Fruit fly (Drosophila melanogaster): ENCODE results near the gene yem.
A peak's percentile ranks its signal among the peaks of the same experiment; 100 is the strongest.

Gene yem

DNA sequence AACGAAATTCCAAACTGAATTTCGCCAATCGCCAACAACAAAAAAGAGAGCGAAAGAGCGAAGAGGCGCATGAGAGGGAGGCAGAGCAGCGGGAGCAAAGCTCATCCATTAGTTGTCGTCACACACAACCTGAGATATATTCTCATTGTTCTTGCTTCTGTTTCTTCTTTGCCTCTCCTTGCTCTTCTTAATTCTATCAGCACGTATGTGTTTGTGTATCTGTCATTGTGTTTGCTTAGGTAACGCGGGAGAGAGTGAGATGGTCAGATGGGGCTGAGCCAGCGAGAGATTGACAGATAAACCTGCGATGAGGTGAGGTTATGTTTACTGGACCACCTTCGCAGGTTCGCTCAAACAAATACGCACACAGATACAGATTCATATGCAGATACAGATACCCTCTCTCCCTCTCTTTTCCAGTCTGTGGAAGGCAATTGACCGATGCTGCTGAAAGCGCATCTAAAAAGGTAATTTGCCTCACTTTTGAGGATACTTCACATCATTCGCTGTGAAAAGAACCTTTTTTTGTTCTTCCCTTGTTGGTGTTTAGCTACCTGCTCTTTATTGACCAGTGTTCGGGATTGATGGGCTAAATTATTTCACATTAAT lies 48.6 kb downstream of the yem start (continued):
- TF ChIP-seq dsx (GFP tag; optimal IDR thresholded peaks at IDR 0.05; ENCODE audit: poor library complexity, severe bottlenecking) (peak; percentile 57), fkh (GFP tag; optimal IDR thresholded peaks at IDR 0.05) (peak; percentile 88), CG32006 (GFP tag; optimal IDR thresholded peaks at IDR 0.05) (no peak), Lpt (GFP tag; optimal IDR thresholded peaks at IDR 0.05) (peak; percentile 1), CG6163 (GFP tag; IDR thresholded peaks at IDR 0.05) (0 out of 3 replicates have a peak, but pooled peaks have one; percentile 29), CG1621 (tag; optimal IDR thresholded peaks at IDR 0.05) (peak; percentile 27), CG11762 (GFP tag; optimal IDR thresholded peaks at IDR 0.05; ENCODE audit: insufficient read depth) (no peak), Hr39 (GFP tag; optimal IDR thresholded peaks at IDR 0.05) (no peak), Eip93F (GFP tag; optimal IDR thresholded peaks at IDR 0.05) (no peak), CG11902 (GFP tag; optimal IDR thresholded peaks at IDR 0.05) (no peak), CG9139 (GFP tag; optimal IDR thresholded peaks at IDR 0.05) (peak; percentile 57), cyc (GFP tag; optimal IDR thresholded peaks at IDR 0.05) (no peak), Smox (GFP tag; optimal IDR thresholded peaks at IDR 0.05) (no peak), CG6808 (GFP tag; optimal IDR thresholded peaks at IDR 0.05) (peak; percentile 57), CG6854 (GFP tag; optimal IDR thresholded peaks at IDR 0.05) (peak; percentile 68)

DNA sequence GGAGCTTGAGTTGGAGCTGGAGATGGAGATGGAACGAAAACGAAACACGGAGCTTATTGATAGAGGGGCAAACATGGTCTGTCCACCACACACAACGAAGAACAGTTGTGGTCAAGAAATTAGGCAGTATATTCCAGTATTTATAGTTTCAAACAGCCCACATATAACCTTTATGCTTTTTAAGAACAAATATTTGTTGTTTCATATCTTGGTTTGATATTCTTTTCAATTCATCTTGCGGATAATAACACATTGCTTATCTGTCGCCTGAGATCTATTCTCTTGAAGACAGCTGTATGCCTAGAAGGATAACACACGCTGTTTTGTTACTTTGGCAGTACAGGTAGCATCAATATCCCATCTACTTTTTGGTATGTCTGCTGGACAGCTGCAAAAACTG lies 49.8 kb downstream of the yem start:
- no peak for TF ChIP-seq dac (GFP tag; optimal IDR thresholded peaks at IDR 0.05)
- peak; percentile 19 for TF ChIP-seq CG32006 (GFP tag; optimal IDR thresholded peaks at IDR 0.05)
- no peak for TF ChIP-seq svp (GFP tag)
- TF ChIP-seq dsx (GFP tag; optimal IDR thresholded peaks at IDR 0.05; ENCODE audit: poor library complexity, severe bottlenecking): peak; percentile 35
- peak; percentile 65 for TF ChIP-seq Eip78C (GFP tag)
- peak; percentile 52 for TF ChIP-seq Lpt (GFP tag; optimal IDR thresholded peaks at IDR 0.05)
- TF ChIP-seq Sox14 (GFP tag; optimal IDR thresholded peaks at IDR 0.05): peak; percentile 40
- TF ChIP-seq achi (GFP tag; optimal IDR thresholded peaks at IDR 0.05): peak; percentile 12
- TF ChIP-seq CG15336 (GFP tag; IDR thresholded peaks at IDR 0.05): 0 out of 2 replicates have a peak, but pooled peaks have one; percentile 8
- peak in 1 of 2 experiments; percentile 17 for TF ChIP-seq ss (GFP tag; optimal IDR thresholded peaks at IDR 0.05)
- peak; percentile 14 for TF ChIP-seq CG6808 (GFP tag; optimal IDR thresholded peaks at IDR 0.05)
- 0 out of 3 replicates have a peak, but pooled peaks have one; percentile 27 for TF ChIP-seq CG8119 (GFP tag; IDR thresholded peaks at IDR 0.05)
- no peak for TF ChIP-seq lz (GFP tag; optimal IDR thresholded peaks at IDR 0.05)
- peak; percentile 34 for TF ChIP-seq CG3919 (GFP tag; optimal IDR thresholded peaks at IDR 0.05)
- TF ChIP-seq fd85E (GFP tag; optimal IDR thresholded peaks at IDR 0.05): no peak
- peak; percentile 22 for TF ChIP-seq OdsH (GFP tag; optimal IDR thresholded peaks at IDR 0.05)
- TF ChIP-seq CG3032 (tag; optimal IDR thresholded peaks at IDR 0.05): peak; percentile 43
- TF ChIP-seq CG6163 (GFP tag; IDR thresholded peaks at IDR 0.05): peak; percentile 63; the same call in 2 of the 3 replicates
- TF ChIP-seq CG10631 (GFP tag; optimal IDR thresholded peaks at IDR 0.05): peak; percentile 5
- TF ChIP-seq CG10669 (GFP tag; optimal IDR thresholded peaks at IDR 0.05): peak; percentile 24
- peak; percentile 52 for TF ChIP-seq Ets96B (tag; optimal IDR thresholded peaks at IDR 0.05)
- TF ChIP-seq Eip75B (GFP tag; optimal IDR thresholded peaks at IDR 0.05): peak; percentile 21
- no peak for TF ChIP-seq CG11294 (GFP tag; IDR thresholded peaks at IDR 0.05)
- TF ChIP-seq Gug (GFP tag; IDR thresholded peaks at IDR 0.05): no peak

DNA sequence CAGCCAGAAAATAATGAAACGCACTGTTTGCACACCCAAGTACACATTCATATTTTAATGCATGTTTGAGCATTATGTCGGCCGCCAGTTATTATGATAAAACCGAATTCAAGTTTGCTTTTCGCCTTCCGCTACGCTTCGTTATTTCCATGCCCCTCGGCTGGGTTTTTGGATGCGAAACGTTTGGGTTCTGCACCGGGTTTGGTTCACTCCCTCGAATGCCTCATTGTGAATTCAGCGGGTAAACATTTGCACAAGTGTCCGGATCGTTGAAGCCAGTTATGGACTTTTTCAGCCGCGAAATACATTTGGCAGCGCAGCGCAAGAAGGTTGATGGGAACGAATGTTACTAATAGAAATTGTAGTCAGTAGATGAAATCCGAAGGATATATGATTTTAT lies 51.5 kb downstream of the yem start:
- TF ChIP-seq vri (GFP tag; optimal IDR thresholded peaks at IDR 0.05) (peak; percentile 17), CG8319 (GFP tag; optimal IDR thresholded peaks at IDR 0.05) (no peak), fkh (GFP tag; optimal IDR thresholded peaks at IDR 0.05) (peak; percentile 66), svp (GFP tag) (peak; percentile 40)
